Worm (Caenorhabditis elegans) whole organism, dauer: Measurements from ENCODE around the gene Y113G7B.27.

Experiments used
- unc-62 ChIP-seq: sonication (generic microtip); optimal IDR thresholded peaks from 2 replicates; lab custom pipeline; 2017; ENCODE audit warnings: missing biosample characterization, missing genetic modification reagents, missing genetic modification characterization

The Y113G7B.27 gene

DNA sequence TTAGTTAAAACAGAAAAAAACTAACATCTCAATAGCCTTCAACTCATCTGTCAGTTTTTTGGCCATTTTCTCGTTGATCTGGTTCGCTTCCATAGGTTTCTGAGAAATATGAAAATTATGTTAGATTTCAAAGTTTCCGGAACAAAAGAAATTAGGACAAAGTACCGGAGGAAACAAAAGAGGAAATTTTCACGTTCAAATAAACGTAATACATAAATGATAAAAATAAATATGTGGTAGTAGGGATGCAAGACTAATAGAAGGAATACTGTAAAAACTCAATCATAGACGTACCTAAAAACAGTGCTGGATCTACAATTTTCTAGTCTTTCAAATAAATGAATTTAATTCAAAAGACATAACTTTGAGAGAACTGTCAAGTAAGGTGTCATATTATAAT lies 3.8 kb upstream of the Y113G7B.27 start, which contains the start of gene fbxa-116:
Gene fbxa-116 (minus strand): TSS at position 101 of the 400 bp plus-strand sequence.
- no peak for TF ChIP-seq unc-62 (GFP tag; lab: Kevin White, UChicago)

DNA sequence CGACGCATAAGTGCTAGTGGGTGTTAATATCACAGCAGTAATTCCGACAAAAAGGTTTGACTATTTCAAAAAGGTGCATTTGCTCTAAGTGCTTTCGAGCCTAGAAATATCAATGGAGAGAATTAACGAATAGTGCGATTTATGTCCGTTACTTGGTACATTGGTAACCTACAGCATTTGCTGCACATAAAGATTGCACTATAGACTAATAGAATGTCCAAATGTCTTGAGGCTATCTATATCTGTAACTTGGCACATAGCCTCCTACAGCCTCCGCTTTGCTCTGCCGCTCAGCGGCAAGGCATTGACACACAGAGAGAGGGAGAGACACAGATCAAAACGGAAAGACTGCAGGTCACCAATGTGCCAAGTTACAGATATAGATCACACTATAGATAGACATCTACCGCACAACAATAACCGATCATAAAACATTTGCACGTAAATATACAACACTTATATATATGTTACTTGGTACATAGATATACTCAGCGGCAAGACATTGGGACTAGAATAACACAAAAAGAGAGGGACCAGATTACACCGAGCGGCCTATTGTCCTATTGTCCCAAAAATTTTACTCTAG lies 2.9 kb downstream of the Y113G7B.27 start, which contains the start of the genes srh-217 and Y113G7B.28:
Gene srh-217 (minus strand): TSS at position 101 of the 586 bp plus-strand sequence.
Gene Y113G7B.28 (plus strand): TSS at position 536 of the 586 bp plus-strand sequence.
- no peak for TF ChIP-seq unc-62 (GFP tag; lab: Kevin White, UChicago)

- no peak for TF ChIP-seq unc-62 (GFP tag; lab: Kevin White, UChicago)
Observed at ce11 chrV:20196671-20197070, 4.0 kb downstream of the Y113G7B.27 start, which contains the start of gene ftr-1. Gene ftr-1 (plus strand): TSS chrV:20196971.

ce11 chrV:20198954-20199353 lies 6.3 kb downstream of the Y113G7B.27 start, which contains the start of gene fog-2:
Gene fog-2 (plus strand): TSS chrV:20199254.
- TF ChIP-seq unc-62 (GFP tag; lab: Kevin White, UChicago) = no peak

DNA sequence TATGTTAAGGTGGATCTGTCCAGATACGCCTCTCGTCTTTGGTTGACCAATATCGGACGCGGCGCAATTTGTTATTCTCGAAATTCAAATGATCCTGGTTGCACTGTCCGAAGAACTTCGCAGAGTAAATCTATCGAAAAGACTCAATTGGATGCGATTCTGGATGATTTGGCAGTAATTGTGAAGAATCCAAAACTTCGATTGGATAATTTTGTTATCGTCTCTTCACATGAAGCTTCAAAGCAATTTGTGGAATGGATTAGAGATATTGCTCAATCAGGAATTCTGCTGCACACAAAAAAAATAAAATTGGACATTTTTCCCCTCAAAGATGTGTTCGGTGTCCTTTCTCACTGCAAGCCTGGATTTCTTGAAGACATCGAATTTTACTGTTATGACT lies 7.0 kb downstream of the Y113G7B.27 start:
- TF ChIP-seq unc-62 (GFP tag; lab: Kevin White, UChicago) = no peak

ce11 chrV:20201316-20201715 lies 8.7 kb downstream of the Y113G7B.27 start, which contains the start of gene fbxa-114:
Gene fbxa-114 (plus strand): TSS chrV:20201616.
- no peak for TF ChIP-seq unc-62 (GFP tag; lab: Kevin White, UChicago)

DNA sequence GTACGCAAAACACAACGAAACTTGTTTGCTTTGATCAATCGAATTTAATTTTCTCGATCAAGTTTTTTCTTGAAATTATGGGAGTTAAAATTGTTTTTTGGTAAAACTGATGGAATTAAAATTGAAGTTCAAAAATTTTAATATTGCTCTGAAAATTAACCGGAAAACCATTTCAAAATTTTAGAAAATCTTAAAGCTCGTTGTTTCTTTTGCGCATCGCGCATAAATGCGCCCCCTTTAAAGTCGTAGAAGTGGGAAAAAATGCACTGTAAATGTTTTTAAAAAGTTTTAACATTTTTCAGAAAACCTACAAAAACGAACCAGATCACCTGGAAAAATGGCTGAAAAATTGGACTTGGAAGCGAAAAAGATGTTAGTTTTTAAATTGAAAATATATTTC lies 10.5 kb downstream of the Y113G7B.27 start, which contains the start of gene fbxa-113:
Gene fbxa-113 (plus strand): TSS at position 301 of the 400 bp plus-strand sequence.
- no peak for TF ChIP-seq unc-62 (GFP tag; lab: Kevin White, UChicago)

DNA sequence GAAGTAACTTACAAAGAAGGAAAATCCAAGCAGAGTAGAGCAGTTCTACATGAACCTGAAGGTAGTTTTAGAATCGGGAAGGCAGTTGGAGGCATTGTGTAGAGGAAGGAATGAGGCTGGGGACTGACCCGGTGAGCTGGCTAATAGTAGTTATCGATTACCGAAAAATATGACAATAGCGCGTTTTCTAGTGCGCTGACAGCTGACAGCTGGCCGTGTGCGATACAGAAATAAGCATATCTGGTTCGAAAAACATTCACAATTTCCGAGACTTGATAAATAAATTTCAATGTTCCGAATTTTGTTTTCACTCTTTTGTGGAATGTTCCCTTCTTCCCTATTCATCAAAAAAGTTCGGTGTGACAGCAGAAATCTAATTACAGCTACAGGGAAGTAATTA lies 13.5 kb downstream of the Y113G7B.27 start, which contains the start of the genes fbxb-59 and srbc-34:
Gene fbxb-59 (minus strand): TSS at position 101 of the 400 bp plus-strand sequence.
Gene srbc-34 (plus strand): TSS at position 233 of the 400 bp plus-strand sequence.
- no peak for TF ChIP-seq unc-62 (GFP tag; lab: Kevin White, UChicago)

DNA sequence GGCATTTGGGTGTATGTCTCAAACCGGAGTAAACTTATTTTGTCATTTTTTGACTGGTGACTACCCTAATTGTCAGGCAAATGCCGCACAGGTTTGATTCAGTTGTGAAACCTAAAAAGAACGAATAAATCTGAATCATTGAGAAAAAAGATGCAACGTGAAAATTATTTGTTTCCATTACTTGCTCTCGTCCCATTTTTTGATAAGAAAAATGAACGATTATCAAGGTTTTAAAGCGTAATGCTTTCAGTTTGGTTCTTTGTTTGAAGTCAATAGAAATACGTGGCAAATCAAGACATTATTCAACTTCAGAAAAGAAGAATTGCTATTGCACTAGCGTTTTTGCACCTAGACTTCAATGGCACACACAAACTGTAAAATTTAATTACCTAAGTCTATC lies 20.0 kb downstream of the Y113G7B.27 start, which contains the start of gene Y113G7B.12:
Gene Y113G7B.12 (minus strand): TSS at position 101 of the 400 bp plus-strand sequence.
- no peak for TF ChIP-seq unc-62 (GFP tag; lab: Kevin White, UChicago)

DNA sequence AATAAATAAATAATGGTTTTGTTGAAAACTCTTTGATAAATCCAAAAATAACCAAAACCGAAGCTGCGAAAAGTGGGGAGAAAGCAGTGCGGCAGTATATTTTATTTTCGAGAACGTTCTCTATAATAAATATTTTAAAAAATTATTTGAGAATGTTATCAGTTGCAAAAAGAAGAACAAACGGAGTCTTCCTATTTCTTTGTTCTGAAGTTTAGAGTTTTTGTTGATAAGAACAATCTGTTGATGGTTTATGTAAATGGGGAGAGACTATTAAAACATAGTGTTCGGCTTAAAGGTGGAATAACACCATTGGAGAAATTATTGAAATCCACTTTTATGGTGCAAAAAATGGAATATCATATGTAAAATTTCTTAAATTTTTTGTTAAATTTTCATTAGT lies 20.5 kb downstream of the Y113G7B.27 start:
- TF ChIP-seq unc-62 (GFP tag; lab: Kevin White, UChicago) = no peak

DNA sequence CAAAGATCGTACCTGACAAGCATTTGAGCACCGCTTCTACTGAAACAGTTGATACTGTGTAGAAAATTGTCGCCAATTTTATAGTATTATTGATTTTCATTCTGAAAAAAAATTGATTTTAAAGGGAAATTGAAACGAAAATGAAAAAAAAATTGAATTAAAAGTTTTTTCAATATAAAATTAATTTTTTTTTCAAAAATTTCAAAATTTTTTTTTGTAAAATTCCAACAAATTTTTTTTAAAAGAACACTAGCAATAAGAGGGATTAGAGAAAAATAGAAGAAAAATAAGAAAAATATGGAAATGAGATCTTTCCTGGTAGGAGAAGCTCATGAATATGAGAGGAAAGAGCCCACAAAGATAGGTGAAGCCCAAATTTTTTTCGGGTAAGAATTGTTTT lies 22.6 kb downstream of the Y113G7B.27 start, which contains the start of gene Y113G7B.11:
Gene Y113G7B.11 (minus strand): TSS at position 101 of the 400 bp plus-strand sequence.
- no peak for TF ChIP-seq unc-62 (GFP tag; lab: Kevin White, UChicago)

DNA sequence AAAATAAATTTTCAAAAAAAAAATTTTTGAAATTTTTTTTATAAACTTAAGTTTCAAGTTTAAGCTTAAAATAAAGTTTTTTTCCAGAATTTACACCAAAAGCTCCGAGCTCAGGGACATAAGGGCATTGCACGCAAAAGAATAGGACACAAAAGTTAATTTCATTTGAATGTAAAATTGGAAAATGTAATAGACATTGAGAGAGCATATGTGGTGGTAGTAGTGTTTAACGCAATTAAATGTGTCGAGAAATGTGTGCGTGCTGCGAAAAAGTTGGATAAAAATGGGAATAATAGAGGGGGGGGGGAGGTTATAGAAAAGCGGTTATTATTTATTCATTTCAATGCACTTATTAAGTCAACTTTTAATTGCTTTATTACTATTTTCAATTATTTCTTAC lies 28.0 kb downstream of the Y113G7B.27 start:
- no peak for TF ChIP-seq unc-62 (GFP tag; lab: Kevin White, UChicago)

DNA sequence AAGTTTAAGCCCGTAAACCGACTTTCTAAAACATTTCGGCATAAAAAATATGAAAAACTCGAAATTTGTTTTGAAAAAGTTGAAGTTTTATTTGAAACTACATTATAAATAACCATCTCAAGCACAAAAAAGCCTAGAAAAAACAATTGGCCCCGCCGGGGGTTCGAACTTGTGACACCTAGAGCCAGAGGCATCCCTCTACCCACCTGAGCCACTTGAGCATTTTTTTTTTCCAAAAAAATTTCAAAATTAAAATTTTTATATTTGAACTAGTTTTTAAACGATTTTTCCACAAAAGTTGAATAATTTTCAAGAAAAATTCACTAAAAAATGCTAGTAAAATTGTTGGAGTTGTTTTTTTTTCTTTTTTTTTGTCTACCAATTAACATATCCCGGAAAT lies 31.1 kb downstream of the Y113G7B.27 start:
- no peak for TF ChIP-seq unc-62 (GFP tag; lab: Kevin White, UChicago)

DNA sequence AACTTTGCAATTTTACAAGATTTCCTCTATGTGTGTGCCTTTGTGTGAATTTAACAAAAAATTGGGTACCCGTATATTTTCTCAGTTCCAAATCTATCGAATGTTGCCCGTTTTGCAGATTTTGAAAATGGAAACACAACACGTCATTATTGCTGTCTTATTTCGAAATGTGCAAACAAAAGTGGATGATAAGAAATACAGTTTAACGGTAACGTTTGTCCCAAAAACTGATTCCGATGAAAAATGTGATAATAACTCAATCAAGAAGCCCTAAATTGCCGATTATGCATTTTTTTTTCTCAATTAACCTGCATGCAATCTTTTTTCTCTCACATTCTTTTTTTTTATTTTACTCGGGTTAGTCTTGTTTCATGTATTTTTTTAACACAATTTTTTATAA lies 32.7 kb downstream of the Y113G7B.27 start:
- TF ChIP-seq unc-62 (GFP tag; lab: Kevin White, UChicago) = no peak

ce11 chrV:20233743-20234142 lies 41.1 kb downstream of the Y113G7B.27 start, which contains the start of gene Y113G7B.15:
Gene Y113G7B.15 (minus strand): TSS chrV:20233843.
- no peak for TF ChIP-seq unc-62 (GFP tag; lab: Kevin White, UChicago)

DNA sequence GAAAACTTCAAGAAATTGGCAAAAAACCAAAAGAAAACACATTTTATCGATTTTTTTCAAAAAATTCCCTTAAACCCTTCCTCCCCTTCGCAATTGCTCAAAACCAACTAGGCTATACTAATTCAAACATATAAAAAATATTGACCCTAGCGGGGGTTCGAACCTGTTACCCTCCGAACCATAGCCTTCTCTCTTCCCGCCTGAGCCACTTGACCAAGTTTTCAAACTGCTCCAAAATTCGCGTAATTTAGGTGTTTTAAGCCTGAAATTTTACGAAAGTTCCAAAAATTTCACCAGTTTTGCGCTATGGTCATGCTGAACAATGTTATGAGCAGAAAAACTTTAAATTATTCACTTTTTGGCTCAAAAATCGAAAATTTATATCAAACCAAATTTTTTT lies 41.8 kb downstream of the Y113G7B.27 start:
- no peak for TF ChIP-seq unc-62 (GFP tag; lab: Kevin White, UChicago)
